Worm (Caenorhabditis elegans): ENCODE results near the gene fbxa-82.

fbxa-82 gene

DNA sequence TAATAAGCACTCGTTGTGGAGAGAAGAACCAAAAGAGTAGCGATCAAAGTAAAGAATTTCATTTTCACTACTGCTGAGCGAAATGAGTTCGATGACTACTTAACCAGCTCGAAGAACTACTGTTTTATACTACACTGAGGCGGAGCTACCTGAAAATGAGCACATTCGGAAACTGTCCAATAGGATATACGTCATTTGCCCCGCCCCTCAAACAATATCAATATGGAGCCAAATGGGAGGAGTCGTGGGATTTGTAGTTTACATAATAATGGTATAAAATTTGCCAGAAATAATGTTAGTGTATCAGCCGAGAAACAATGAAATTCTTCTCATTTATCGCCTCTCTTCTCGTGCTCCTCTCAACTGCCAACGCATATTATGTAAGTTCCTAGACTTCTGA lies 37.1 kb upstream of the fbxa-82 start, which contains the start of the genes C01G10.5 and C01G10.4:
Gene C01G10.5 (minus strand): TSS at position 101 of the 400 bp plus-strand sequence.
Gene C01G10.4 (plus strand): TSS at position 303 of the 400 bp plus-strand sequence.
- TF ChIP-seq mab-9 (GFP tag; IDR thresholded peaks at IDR 0.05) = no peak
- TF ChIP-seq efl-1 (optimal IDR thresholded peaks at IDR 0.05) = no peak
- TF ChIP-seq efl-1 (GFP tag; optimal IDR thresholded peaks at IDR 0.05 in 1 of 2) = peak in 1 of 2 experiments; percentile 13
- TF ChIP-seq ceh-8 (GFP tag; optimal IDR thresholded peaks at IDR 0.05) = no peak
- TF ChIP-seq F16B12.6 (tag; optimal IDR thresholded peaks at IDR 0.05) = no peak
- no peak for TF ChIP-seq xbp-1 (tag; optimal IDR thresholded peaks at IDR 0.05)

DNA sequence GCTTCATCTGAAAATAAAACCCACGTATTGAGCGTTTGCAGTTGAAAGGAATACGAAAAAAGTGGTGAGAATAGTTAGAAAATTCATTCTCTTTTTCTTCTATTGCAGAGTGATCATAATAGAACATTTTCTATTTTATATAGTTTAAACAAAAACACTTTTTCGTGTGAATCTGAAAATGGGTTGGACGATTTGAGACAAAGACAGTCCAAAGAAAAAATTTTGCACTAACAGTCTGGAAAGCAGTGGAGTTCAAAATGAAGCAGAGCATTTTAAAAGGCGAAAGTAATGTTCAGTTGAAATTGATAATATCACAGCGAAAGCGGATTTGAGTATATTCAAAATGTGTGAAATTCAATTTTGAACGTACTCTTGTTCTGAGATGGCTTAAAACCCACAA lies 36.3 kb upstream of the fbxa-82 start, which contains the start of gene C01G10.18:
Gene C01G10.18 (minus strand): TSS at position 101 of the 400 bp plus-strand sequence.
- TF ChIP-seq jun-1 (tag; optimal IDR thresholded peaks at IDR 0.05) (no peak), fos-1 (tag; optimal IDR thresholded peaks at IDR 0.05) (no peak), pqm-1 (tag; optimal IDR thresholded peaks at IDR 0.05) (no peak), aly-2 (tag; optimal IDR thresholded peaks at IDR 0.05) (no peak), ztf-4 (tag; optimal IDR thresholded peaks at IDR 0.05) (no peak), alr-1 (tag; optimal IDR thresholded peaks at IDR 0.05; ENCODE audit: borderline replicate concordance) (no peak), nhr-28 (tag; optimal IDR thresholded peaks at IDR 0.05) (no peak), ceh-90 (tag; optimal IDR thresholded peaks at IDR 0.05) (no peak)

DNA sequence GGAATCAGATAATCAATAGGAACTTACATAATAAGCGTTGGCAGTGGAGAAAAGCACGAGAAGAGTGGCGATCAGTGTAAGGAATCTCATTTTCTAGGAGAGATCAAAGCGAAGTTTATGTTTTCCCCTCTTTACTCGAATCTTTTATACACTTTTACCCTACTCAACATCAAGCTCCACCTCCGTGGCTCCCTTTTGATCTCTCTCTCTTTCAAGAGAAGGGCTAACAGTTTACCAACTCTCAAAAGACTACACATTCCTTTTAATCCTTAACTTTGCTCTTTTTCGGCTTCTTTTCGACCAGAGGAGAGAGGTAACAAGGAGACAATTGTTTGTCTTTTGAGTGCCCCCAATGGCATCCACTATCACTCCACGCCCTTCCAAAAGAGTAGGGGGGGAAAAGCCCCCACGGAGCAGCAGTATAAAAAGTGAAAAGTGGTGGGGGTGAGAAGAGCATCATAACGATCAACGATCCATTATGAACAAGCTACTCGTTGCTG lies 34.9 kb upstream of the fbxa-82 start, which contains the start of the genes C01G10.15 and C01G10.6:
Gene C01G10.15 (minus strand): TSS at position 101 of the 500 bp plus-strand sequence.
Gene C01G10.6 (plus strand): TSS at position 450 of the 500 bp plus-strand sequence.
- peak; percentile 52 for TF ChIP-seq nhr-77 (tag; optimal IDR thresholded peaks at IDR 0.05)
- no peak for TF ChIP-seq ama-1 (optimal IDR thresholded peaks at IDR 0.05)
- TF ChIP-seq lin-14 (GFP tag; optimal IDR thresholded peaks at IDR 0.05) = peak; percentile 39
- peak; percentile 29 for TF ChIP-seq tbx-2 (tag; optimal IDR thresholded peaks at IDR 0.05)
- no peak for TF ChIP-seq nhr-28 (tag; optimal IDR thresholded peaks at IDR 0.05)
- TF ChIP-seq lin-39 (tag; optimal IDR thresholded peaks at IDR 0.05) = no peak
- TF ChIP-seq snpc-4 (tag; optimal IDR thresholded peaks at IDR 0.05) = no peak
- no peak for TF ChIP-seq xbp-1 (tag; optimal IDR thresholded peaks at IDR 0.05)

DNA sequence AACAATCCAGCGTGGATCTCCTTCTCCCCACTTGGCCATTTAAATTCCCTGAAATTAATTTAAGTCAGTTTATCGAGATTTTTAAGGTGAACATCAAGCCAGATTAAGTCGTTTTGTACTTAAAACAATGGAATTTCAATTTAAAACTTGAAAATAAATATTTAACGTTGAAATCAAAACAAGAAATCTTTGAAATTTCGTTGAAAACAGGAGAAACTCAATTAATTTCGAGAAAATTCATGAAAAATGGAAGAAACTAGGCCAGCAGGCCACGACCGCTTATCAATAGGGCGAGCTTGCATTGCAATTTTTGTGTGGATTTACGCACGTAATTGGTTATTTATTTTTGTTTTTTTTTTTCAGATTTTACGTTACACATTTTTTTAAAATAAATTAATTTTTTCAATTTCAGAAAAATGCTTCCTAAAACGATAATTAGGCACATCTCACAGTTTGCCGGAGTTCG lies 33.0 kb upstream of the fbxa-82 start, which contains the start of the genes ahsa-1 and C01G10.7:
Gene ahsa-1 (minus strand): TSS at position 51 of the 466 bp plus-strand sequence.
Gene C01G10.7 (plus strand): TSS at position 413 of the 466 bp plus-strand sequence.
- peak in 1 of 2 experiments; percentile 94 for TF ChIP-seq ztf-11 (tag; optimal IDR thresholded peaks at IDR 0.05)
- peak in 1 of 2 experiments; percentile 66 for TF ChIP-seq mdl-1 (tag; optimal IDR thresholded peaks at IDR 0.05)
- TF ChIP-seq xbp-1 (tag; optimal IDR thresholded peaks at IDR 0.05) = peak; percentile 87
- TF ChIP-seq pqm-1 (tag; optimal IDR thresholded peaks at IDR 0.05) = no peak
- TF ChIP-seq zip-4 (GFP tag; optimal IDR thresholded peaks at IDR 0.05) = peak; percentile 33
- peak; percentile 83 to 91 (median 87) for TF ChIP-seq ceh-82 (tag; optimal IDR thresholded peaks at IDR 0.05)
- peak; percentile 96 for TF ChIP-seq mep-1 (tag; optimal IDR thresholded peaks at IDR 0.05)
- no peak for TF ChIP-seq egl-13 (tag; optimal IDR thresholded peaks at IDR 0.05)
- peak; percentile 94 for TF ChIP-seq fkh-4 (tag; optimal IDR thresholded peaks at IDR 0.05; ENCODE audit: borderline replicate concordance)
- peak; percentile 74 for TF ChIP-seq skn-1 (tag; optimal IDR thresholded peaks at IDR 0.05)
- TF ChIP-seq ceh-90 (tag; optimal IDR thresholded peaks at IDR 0.05) = peak; percentile 92
- TF ChIP-seq fkh-8 (tag; optimal IDR thresholded peaks at IDR 0.05) = peak; percentile 92
- TF ChIP-seq sptf-1 (tag; optimal IDR thresholded peaks at IDR 0.05) = no peak
- peak; percentile 77 for TF ChIP-seq nhr-237 (tag; optimal IDR thresholded peaks at IDR 0.05)
- TF ChIP-seq hlh-17 (GFP tag; optimal IDR thresholded peaks at IDR 0.05; ENCODE audit: borderline replicate concordance) = no peak
- peak; percentile 94 for TF ChIP-seq nhr-47 (tag; optimal IDR thresholded peaks at IDR 0.05)
- TF ChIP-seq fkh-10 (GFP tag; optimal IDR thresholded peaks at IDR 0.05) = peak; percentile 56
- TF ChIP-seq ama-1 (optimal IDR thresholded peaks at IDR 0.05) = peak; percentile 25
- no peak for TF ChIP-seq tlp-1 (tag; optimal IDR thresholded peaks at IDR 0.05)
- peak; percentile 75 for TF ChIP-seq lin-39 (tag; optimal IDR thresholded peaks at IDR 0.05)
- TF ChIP-seq unc-98 (GFP tag; IDR thresholded peaks at IDR 0.05) = peak; percentile 87
- TF ChIP-seq irx-1 (tag; optimal IDR thresholded peaks at IDR 0.05) = peak; percentile 92
- TF ChIP-seq elt-3 (tag; optimal IDR thresholded peaks at IDR 0.05) = peak in 4 of 6 experiments; percentile 67 to 90 (median 83)
- TF ChIP-seq pax-3 (tag; optimal IDR thresholded peaks at IDR 0.05) = peak; percentile 99
- TF ChIP-seq unc-62 (GFP tag; optimal IDR thresholded peaks at IDR 0.05) = no peak
- peak; percentile 38 for TF ChIP-seq aly-2 (tag; optimal IDR thresholded peaks at IDR 0.05)
- TF ChIP-seq unc-30 (tag; optimal IDR thresholded peaks at IDR 0.05) = no peak
- TF ChIP-seq sox-4 (tag; optimal IDR thresholded peaks at IDR 0.05) = peak; percentile 91
- peak; percentile 48 for TF ChIP-seq F16B12.6 (tag; optimal IDR thresholded peaks at IDR 0.05)
- TF ChIP-seq ets-5 (GFP tag; IDR thresholded peaks at IDR 0.05) = no peak
- TF ChIP-seq pag-3 (tag; optimal IDR thresholded peaks at IDR 0.05; ENCODE audit: borderline replicate concordance, insufficient read depth) = no peak
- no peak for TF ChIP-seq alr-1 (tag; optimal IDR thresholded peaks at IDR 0.05; ENCODE audit: borderline replicate concordance)
- peak; percentile 53; the same call in 1 of the 2 replicates for TF ChIP-seq ceh-88 (GFP tag; IDR thresholded peaks at IDR 0.05)

Measured in whole organism, L1 larva.